Fruit fly (Drosophila melanogaster) whole organism, embryonic: ENCODE data around the gene Kaz1-ORFB.
A peak's percentile ranks its signal among the peaks of the same experiment; 100 is the strongest.

Experiments
- Antp ChIP-seq: fragments of 200-800 bp; sonication (Bioruptor generic); optimal IDR thresholded peaks from 3 replicates; lab custom pipeline; 2016; ENCODE audit warnings: missing biosample characterization, missing genetic modification characterization
- Awh ChIP-seq: fragments of 200-800 bp; sonication (Bioruptor generic); IDR thresholded peaks from 2 replicates; pipeline ENCODE4, ENCODE4 v1.3.6; 2022; ENCODE audit warnings: missing biosample characterization, missing genetic modification characterization
- Blimp-1 ChIP-seq: fragments of 200-800 bp; sonication (Bioruptor generic); optimal IDR thresholded peaks from 3 replicates; lab custom pipeline; 2018; ENCODE audit warnings: missing biosample characterization, missing genetic modification characterization, mild to moderate bottlenecking, moderate library complexity, missing genetic modification reagents
- BtbVII ChIP-seq: fragments of 200-800 bp; sonication (Bioruptor generic); optimal IDR thresholded peaks from 3 replicates; lab custom pipeline; 2017; ENCODE audit warnings: missing biosample characterization, mild to moderate bottlenecking, missing genetic modification characterization
- CG10267 ChIP-seq: fragments of 200-800 bp; sonication (Bioruptor generic); optimal IDR thresholded peaks from 2 replicates; lab custom pipeline; 2018; ENCODE audit warnings: missing biosample characterization, mild to moderate bottlenecking, missing genetic modification characterization, moderate library complexity
- CG10366 ChIP-seq: fragments of 200-800 bp; sonication (Bioruptor generic); IDR thresholded peaks from 2 replicates; pipeline ENCODE4 v1.3.6; 2022; ENCODE audit warnings: missing biosample characterization, missing genetic modification characterization
- CG14014 ChIP-seq: fragments of 200-800 bp; sonication (Bioruptor generic); IDR thresholded peaks from 2 replicates; pipeline ENCODE4 v1.3.6; 2022; ENCODE audit warnings: missing biosample characterization, missing genetic modification characterization
- CG14050 ChIP-seq: fragments of 200-800 bp; sonication (Bioruptor generic); IDR thresholded peaks from 3 replicates; pipeline ENCODE4 v1.3.6; 2022; ENCODE audit warnings: missing biosample characterization, missing genetic modification characterization
- CG14965 ChIP-seq: fragments of 200-800 bp; sonication (Bioruptor generic); optimal IDR thresholded peaks from 2 replicates; lab custom pipeline; 2016; ENCODE audit warnings: missing biosample characterization, missing genetic modification characterization, borderline replicate concordance
- CG1603 ChIP-seq: fragments of 200-800 bp; sonication (Bioruptor generic); optimal IDR thresholded peaks from 2 replicates; lab custom pipeline; 2019; ENCODE audit warnings: missing biosample characterization, mild to moderate bottlenecking, missing genetic modification characterization, moderate library complexity
- CG17361 ChIP-seq: fragments of 200-800 bp; sonication (Bioruptor generic); IDR thresholded peaks from 3 replicates; pipeline ENCODE4 v1.3.6; 2022; ENCODE audit warnings: missing biosample characterization, missing genetic modification characterization
- CG18011 ChIP-seq: fragments of 200-800 bp; sonication (Bioruptor generic); optimal IDR thresholded peaks from 2 replicates; lab custom pipeline; 2017; ENCODE audit warnings: missing biosample characterization, missing genetic modification characterization, mild to moderate bottlenecking, moderate library complexity, missing genotype
- CG18476 ChIP-seq: fragments of 200-800 bp; sonication (Bioruptor generic); optimal IDR thresholded peaks from 2 replicates; lab custom pipeline; 2016; ENCODE audit warnings: missing biosample characterization, mild to moderate bottlenecking, missing genetic modification characterization
- CG33557 ChIP-seq: fragments of 200-800 bp; sonication (Bioruptor generic); optimal IDR thresholded peaks from 2 replicates; lab custom pipeline; 2019; ENCODE audit warnings: missing biosample characterization, mild to moderate bottlenecking, missing genetic modification characterization, moderate library complexity
- CG34422 ChIP-seq: fragments of 200-800 bp; sonication (Bioruptor generic); IDR thresholded peaks from 3 replicates; pipeline ENCODE4 v1.3.6; 2022; ENCODE audit warnings: missing biosample characterization, missing genetic modification characterization
- CG3726 ChIP-seq: fragments of 200-800 bp; sonication (Bioruptor generic); IDR thresholded peaks from 3 replicates; pipeline ENCODE4, ENCODE4 v1.3.6; 2022; ENCODE audit warnings: missing biosample characterization, missing genetic modification characterization
- CG3847 ChIP-seq: fragments of 200-800 bp; sonication (Bioruptor generic); IDR thresholded peaks from 2 replicates; pipeline ENCODE4 v1.3.6; 2022; ENCODE audit warnings: missing biosample characterization, missing genetic modification characterization
- CG4617 ChIP-seq: fragments of 200-800 bp; sonication (Bioruptor generic); optimal IDR thresholded peaks from 3 replicates; lab custom pipeline; 2016; ENCODE audit warnings: missing biosample characterization, missing genetic modification characterization, borderline replicate concordance
- CG6272 ChIP-seq: fragments of 200-800 bp; sonication (Bioruptor generic); IDR thresholded peaks from 2 replicates; pipeline ENCODE4 v1.3.6; 2022; ENCODE audit warnings: missing biosample characterization, missing genetic modification characterization
- CG7745 ChIP-seq: fragments of 200-800 bp; sonication (Bioruptor generic); optimal IDR thresholded peaks from 2 replicates; lab custom pipeline; 2018; ENCODE audit warnings: missing biosample characterization, mild to moderate bottlenecking, missing genetic modification characterization, moderate library complexity
- CG7987 ChIP-seq: fragments of 200-800 bp; sonication (Bioruptor generic); optimal IDR thresholded peaks from 2 replicates; lab custom pipeline; 2018; ENCODE audit warnings: missing biosample characterization, mild to moderate bottlenecking, missing genetic modification characterization, moderate library complexity
- CG8359 ChIP-seq: fragments of 200-800 bp; sonication (Bioruptor generic); optimal IDR thresholded peaks from 2 replicates; lab custom pipeline; 2017; ENCODE audit warnings: missing biosample characterization, mild to moderate bottlenecking, missing genetic modification characterization, borderline replicate concordance
- CG8478 ChIP-seq: fragments of >200 bp; optimal IDR thresholded peaks from 2 replicates; lab custom pipeline; 2018
- CG9215 ChIP-seq: fragments of 200-800 bp; sonication (Bioruptor generic); IDR thresholded peaks from 2 replicates; pipeline ENCODE4 v1.3.6; 2022; ENCODE audit warnings: missing biosample characterization, missing genetic modification characterization
- Dad ChIP-seq: fragments of 200-800 bp; sonication (Bioruptor generic); optimal IDR thresholded peaks from 3 replicates; lab custom pipeline; 2016; ENCODE audit warnings: missing biosample characterization, missing genetic modification characterization
- Deaf1 ChIP-seq: fragments of 200-800 bp; optimal IDR thresholded peaks from 3 replicates; lab custom pipeline; 2019; ENCODE audit warnings: missing biosample characterization, mild to moderate bottlenecking, missing genetic modification characterization, moderate library complexity
- Dfd ChIP-seq, 2 experiments: fragments of >200 bp; optimal IDR thresholded peaks; 2 replicates each; lab custom pipeline; 2017; ENCODE audit warnings: missing biosample characterization in 2 of 2, missing genetic modification characterization in 2 of 2
- Eip74EF ChIP-seq, 2 experiments: fragments of 200-800 bp in 1 of 2; fragments of >200 bp in 1 of 2; sonication (Bioruptor generic) in 1 of 2; optimal IDR thresholded peaks; 2 replicates each; lab custom pipeline; 2017 to 2019; ENCODE audit warnings: missing biosample characterization in 2 of 2, missing genetic modification characterization in 2 of 2, mild to moderate bottlenecking in 1 of 2, moderate library complexity in 1 of 2
- Fer2 ChIP-seq: fragments of 200-800 bp; sonication (Bioruptor generic); optimal IDR thresholded peaks from 2 replicates; lab custom pipeline; 2018; ENCODE audit warnings: missing biosample characterization, mild to moderate bottlenecking, missing genetic modification characterization, moderate library complexity
- HLH4C ChIP-seq: fragments of 200-800 bp; sonication (Bioruptor generic); IDR thresholded peaks from 3 replicates; pipeline ENCODE4 v1.3.6; 2022; ENCODE audit warnings: missing biosample characterization, missing genetic modification characterization; ENCODE audit not compliant: partially characterized antibody
- Hmr ChIP-seq: fragments of 200-800 bp; sonication (Bioruptor generic); optimal IDR thresholded peaks from 3 replicates; lab custom pipeline; 2017; ENCODE audit warnings: mild to moderate bottlenecking, missing biosample characterization, missing genetic modification reagents, missing genetic modification characterization
- Lhr ChIP-seq: fragments of 200-800 bp; sonication (Bioruptor generic); optimal IDR thresholded peaks from 3 replicates; lab custom pipeline; 2017; ENCODE audit warnings: mild to moderate bottlenecking, missing biosample characterization, missing genetic modification reagents, missing genetic modification characterization
- NC2α ChIP-seq: fragments of 200-800 bp; sonication (Bioruptor generic); optimal IDR thresholded peaks from 2 replicates; lab custom pipeline; 2016; ENCODE audit warnings: missing biosample characterization, missing genetic modification characterization
- NfI ChIP-seq: fragments of 200-800 bp; sonication (Bioruptor generic); optimal IDR thresholded peaks from 3 replicates; lab custom pipeline; 2018; ENCODE audit warnings: missing biosample characterization, mild to moderate bottlenecking, missing genetic modification characterization, moderate library complexity
- ab ChIP-seq: fragments of 200-800 bp; sonication (Bioruptor generic); optimal IDR thresholded peaks from 2 replicates; lab custom pipeline; 2016; ENCODE audit warnings: missing biosample characterization, missing genetic modification characterization
- cg ChIP-seq: fragments of 200-800 bp; sonication (Bioruptor generic); optimal IDR thresholded peaks from 3 replicates; lab custom pipeline; 2019; ENCODE audit warnings: missing biosample characterization, mild to moderate bottlenecking, missing genetic modification characterization, moderate library complexity
- crc ChIP-seq: fragments of 200-800 bp; sonication (Bioruptor generic); optimal IDR thresholded peaks from 2 replicates; lab custom pipeline; 2016; ENCODE audit warnings: missing biosample characterization, missing genetic modification characterization
- hkb ChIP-seq, 2 experiments: fragments of 200-800 bp in 1 of 2; fragments of >200 bp in 1 of 2; sonication (Bioruptor generic) in 1 of 2; IDR thresholded peaks in 1 of 2; optimal IDR thresholded peaks in 1 of 2; 2 replicates each; pipeline versions ENCODE4 v1.3.6 to Lab custom; 2017 to 2022; ENCODE audit warnings: missing biosample characterization in 1 of 2, missing genetic modification characterization in 1 of 2
- lola ChIP-seq, 3 experiments: fragments of >200 bp in 2 of 3; fragments of 200-800 bp in 1 of 3; sonication (Bioruptor generic) in 1 of 3; optimal IDR thresholded peaks; 2 replicates each; lab custom pipeline; 2017 to 2019; ENCODE audit warnings: missing biosample characterization in 3 of 3, missing genetic modification characterization in 3 of 3, mild to moderate bottlenecking in 1 of 3, moderate library complexity in 1 of 3
- luna ChIP-seq: fragments of 200-800 bp; sonication (Bioruptor generic); optimal IDR thresholded peaks from 2 replicates; lab custom pipeline; 2016; ENCODE audit warnings: missing biosample characterization, missing genetic modification characterization
- nom ChIP-seq: fragments of 200-800 bp; sonication (Bioruptor generic); optimal IDR thresholded peaks from 2 replicates; lab custom pipeline; 2017; ENCODE audit warnings: missing biosample characterization, missing genetic modification characterization, mild to moderate bottlenecking, moderate library complexity, missing genetic modification reagents
- onecut ChIP-seq: fragments of 200-800 bp; sonication (Bioruptor generic); IDR thresholded peaks from 2 replicates; pipeline ENCODE4 v1.3.6; 2022; ENCODE audit warnings: missing biosample characterization, missing genetic modification characterization
- pita ChIP-seq: fragments of 200-800 bp; sonication (Bioruptor generic); optimal IDR thresholded peaks from 2 replicates; lab custom pipeline; 2017; ENCODE audit warnings: missing biosample characterization, mild to moderate bottlenecking, missing genetic modification characterization
- pros ChIP-seq: fragments of 200-800 bp; sonication (Bioruptor generic); optimal IDR thresholded peaks from 3 replicates; lab custom pipeline; 2019; ENCODE audit warnings: missing biosample characterization, mild to moderate bottlenecking, missing genetic modification characterization, moderate library complexity
- pum ChIP-seq: fragments of 200-800 bp; sonication (Bioruptor generic); optimal IDR thresholded peaks from 2 replicates; lab custom pipeline; 2016; ENCODE audit warnings: missing biosample characterization, missing genetic modification characterization
- run ChIP-seq: fragments of 200-800 bp; sonication (Bioruptor generic); optimal IDR thresholded peaks from 3 replicates; lab custom pipeline; 2018; ENCODE audit warnings: missing biosample characterization, mild to moderate bottlenecking, missing genetic modification characterization
- scrt ChIP-seq: fragments of 200-800 bp; sonication (Bioruptor generic); optimal IDR thresholded peaks from 2 replicates; lab custom pipeline; 2018; ENCODE audit warnings: missing biosample characterization, mild to moderate bottlenecking, missing genetic modification characterization, moderate library complexity
- slp2 ChIP-seq: fragments of 200-800 bp; sonication (Bioruptor generic); optimal IDR thresholded peaks from 2 replicates; lab custom pipeline; 2016; ENCODE audit warnings: missing biosample characterization, missing genetic modification characterization
- tx ChIP-seq: fragments of 200-800 bp; sonication (Bioruptor generic); optimal IDR thresholded peaks from 2 replicates; lab custom pipeline; 2016; ENCODE audit warnings: missing biosample characterization, missing genetic modification characterization
- vvl ChIP-seq: fragments of 200-800 bp; sonication (Bioruptor generic); IDR thresholded peaks from 2 replicates; pipeline ENCODE4 v1.3.6; 2022; ENCODE audit warnings: missing biosample characterization, missing genetic modification characterization

Kaz1-ORFB gene

DNA sequence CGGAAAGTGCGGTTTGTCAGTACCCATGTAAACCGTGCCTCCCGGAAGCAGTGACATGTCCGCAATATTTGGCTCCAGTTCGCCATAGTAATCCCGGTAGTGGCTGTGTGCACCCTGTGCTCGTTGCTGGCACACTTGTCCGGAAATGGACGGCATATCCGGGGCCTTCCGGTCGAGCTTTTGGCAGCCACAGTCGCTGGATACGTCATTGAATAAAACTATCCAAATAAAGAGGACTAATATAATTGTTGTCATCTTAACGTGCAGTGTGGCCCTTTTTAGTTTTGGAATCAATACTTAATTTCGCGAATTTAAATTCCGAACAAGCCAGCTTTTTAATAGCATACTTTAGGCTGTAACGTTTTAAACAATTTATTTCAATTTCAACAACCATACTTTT is 40.5 kb upstream of the Kaz1-ORFB start, which contains the start of gene CG7049 (continued):
- TF ChIP-seq onecut = no peak
- TF ChIP-seq CG17361 (GFP tag; lab: Robert Waterston, UW) = no peak
- no peak for TF ChIP-seq Blimp-1 (GFP tag; lab: Kevin White, UChicago)
- TF ChIP-seq CG9215 (GFP tag; lab: Robert Waterston, UW) = no peak
- no peak for TF ChIP-seq tx (GFP tag; lab: Kevin White, UChicago)
- no peak for TF ChIP-seq NfI
- no peak for TF ChIP-seq HLH4C (GFP tag; lab: Robert Waterston, UW)
- peak; percentile 25 for TF ChIP-seq CG18011 (GFP tag; lab: Kevin White, UChicago)
- TF ChIP-seq scrt = no peak
- no peak for TF ChIP-seq Fer2 (tag; lab: Kevin White, UChicago)
- TF ChIP-seq CG1603 = peak; percentile 80
- TF ChIP-seq Eip74EF (GFP tag; optimal IDR thresholded peaks at IDR 0.05; lab: Kevin White, UChicago) = peak in 1 of 2 experiments; percentile 81
- TF ChIP-seq crc = no peak
- no peak for TF ChIP-seq luna (GFP tag; lab: Kevin White, UChicago)
- no peak for TF ChIP-seq NC2α (GFP tag; lab: Kevin White, UChicago)
- TF ChIP-seq CG6272 (GFP tag; lab: Robert Waterston, UW) = no peak
- TF ChIP-seq CG3726 (GFP tag; lab: Robert Waterston, UW) = no peak
- TF ChIP-seq Dfd (GFP tag; optimal IDR thresholded peaks at IDR 0.05; lab: Kevin White, UChicago) = no peak
- peak in 1 of 3 experiments; percentile 23 for TF ChIP-seq lola (GFP tag; optimal IDR thresholded peaks at IDR 0.05; lab: Kevin White, UChicago)
- no peak for TF ChIP-seq Antp (GFP tag; lab: Kevin White, UChicago)
- TF ChIP-seq CG7987 (GFP tag; lab: Kevin White, UChicago) = no peak
- TF ChIP-seq run (tag; lab: Kevin White, UChicago) = no peak
- no peak for TF ChIP-seq BtbVII (GFP tag; lab: Kevin White, UChicago)
- no peak for TF ChIP-seq CG10267
- TF ChIP-seq CG18476 (GFP tag; lab: Kevin White, UChicago) = no peak
- TF ChIP-seq pros (GFP tag; lab: Kevin White, UChicago) = no peak
- TF ChIP-seq CG14014 (GFP tag; lab: Robert Waterston, UW) = no peak
- peak; percentile 72 for TF ChIP-seq Lhr (GFP tag; lab: Kevin White, UChicago)
- peak; percentile 33; the same call in 1 of the 2 replicates for TF ChIP-seq vvl (GFP tag; lab: Robert Waterston, UW)
- no peak for TF ChIP-seq Deaf1 (tag; lab: Kevin White, UChicago)
- TF ChIP-seq Dad (GFP tag; lab: Kevin White, UChicago) = no peak
- no peak for TF ChIP-seq slp2
- no peak for TF ChIP-seq nom (GFP tag; lab: Kevin White, UChicago)
- TF ChIP-seq CG10366 (GFP tag; lab: Robert Waterston, UW) = no peak
- no peak for TF ChIP-seq cg (GFP tag; lab: Kevin White, UChicago)
- peak; percentile 6 for TF ChIP-seq CG4617 (GFP tag; lab: Kevin White, UChicago)
- peak; percentile 10 for TF ChIP-seq Hmr (GFP tag; lab: Kevin White, UChicago)
- TF ChIP-seq pum (GFP tag; lab: Kevin White, UChicago) = no peak
- TF ChIP-seq pita (GFP tag; lab: Kevin White, UChicago) = no peak
- no peak for TF ChIP-seq CG3847
- no peak for TF ChIP-seq hkb (optimal IDR thresholded peaks at IDR 0.05; lab: Kevin White, UChicago)
- TF ChIP-seq hkb (GFP tag; IDR thresholded peaks at IDR 0.05; lab: Robert Waterston, UW) = peak; percentile 42; the same call in 1 of the 2 replicates
- no peak for TF ChIP-seq CG8478 (lab: Kevin White, UChicago)
- no peak for TF ChIP-seq CG8359
- TF ChIP-seq CG33557 (GFP tag; lab: Kevin White, UChicago) = no peak
- TF ChIP-seq CG14965 (GFP tag; lab: Kevin White, UChicago) = no peak
- no peak for TF ChIP-seq CG34422
- no peak for TF ChIP-seq CG14050 (GFP tag; lab: Robert Waterston, UW)
- TF ChIP-seq CG7745 = no peak
- no peak for TF ChIP-seq ab (GFP tag; lab: Kevin White, UChicago)
- TF ChIP-seq Awh (GFP tag; lab: Robert Waterston, UW) = no peak
